Worm (Caenorhabditis elegans) whole organism, late embryonic: ENCODE data around the gene Y32H12A.7.

ENCODE experiments used
- ama-1 ChIP-seq: fragments of 150-350 bp; optimal IDR thresholded peaks from 2 replicates; lab custom pipeline; 2014
- che-1 ChIP-seq: sonication (generic microtip); optimal IDR thresholded peaks from 2 replicates; lab custom pipeline; 2016; ENCODE audit warnings: mild to moderate bottlenecking, missing genetic modification characterization, missing compliant biosample characterization
- nhr-11 ChIP-seq: fragments of 150-350 bp; optimal IDR thresholded peaks from 2 replicates; lab custom pipeline; 2014; ENCODE audit warnings: missing biosample characterization, missing genetic modification characterization
- pqm-1 ChIP-seq: sonication (generic microtip); optimal IDR thresholded peaks from 2 replicates; lab custom pipeline; 2016; ENCODE audit warnings: missing genetic modification characterization, missing compliant biosample characterization

- TF ChIP-seq nhr-11 (tag; lab: Kevin White, UChicago) (no peak), pqm-1 (tag; lab: Kevin White, UChicago) (no peak), che-1 (tag; lab: Kevin White, UChicago) (no peak), ama-1 (lab: Kevin White, UChicago) (no peak)
Measured at ce11 chrIII:5343555-5343954, 41.7 kb downstream of the Y32H12A.7 start.
